ENCODE assay signal across 1 worm cellular context in the genomic region with DNA sequence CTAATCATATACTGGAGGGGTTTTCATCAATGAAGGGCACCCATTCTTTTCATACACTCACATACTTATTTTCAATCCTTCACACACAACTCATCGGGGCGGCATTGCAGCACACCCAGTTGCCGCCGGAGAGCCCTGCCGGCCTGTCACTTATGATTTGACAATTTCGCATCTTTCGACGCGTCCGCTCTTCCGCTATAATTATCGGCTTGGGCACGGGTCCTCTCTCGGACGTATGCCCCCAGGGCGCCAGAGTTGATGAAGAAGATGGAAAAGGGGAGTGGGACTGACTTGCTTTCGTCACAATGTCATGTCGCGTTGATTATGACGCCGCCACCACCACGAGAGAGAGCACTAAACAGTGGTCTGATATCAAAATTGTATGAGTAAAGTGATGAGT.
TF ChIP-seq lines count a peak whose summit lies in the region.

No protein-coding gene starts in this region.

TF ChIP-seq in whole organism, L4 larva, 104 proteins besides CTCF, POLR2A, EP300 and RAD21 (continued from another document):
- TF ChIP-seq mxl-3 (GFP tag; optimal IDR thresholded peaks at IDR 0.05; lab: Kevin White, UChicago) (no peak), hlh-30 (tag; optimal IDR thresholded peaks at IDR 0.05; lab: Kevin White, UChicago; ENCODE audit: insufficient read depth) (peak; percentile 16), unc-62 (GFP tag; optimal IDR thresholded peaks at IDR 0.05 in 1 of 2; lab: Kevin White, UChicago) (peak in 1 of 2 experiments; percentile 80), unc-62 (tag; optimal IDR thresholded peaks at IDR 0.05; lab: Kevin White, UChicago) (no peak), ceh-44 (GFP tag; IDR thresholded peaks at IDR 0.05; lab: Robert Waterston, UW) (no peak), mxl-2 (GFP tag; conservative IDR thresholded peaks at IDR 0.05; lab: Robert Waterston, UW) (no peak), F10B5.3 (tag; optimal IDR thresholded peaks at IDR 0.05; lab: Kevin White, UChicago) (no peak), zag-1 (tag; optimal IDR thresholded peaks at IDR 0.05; lab: Kevin White, UChicago) (no peak), nhr-237 (tag; optimal IDR thresholded peaks at IDR 0.05; lab: Kevin White, UChicago) (no peak), vab-7 (GFP tag; IDR thresholded peaks at IDR 0.05; lab: Robert Waterston, UW) (no peak), Y105C5A.15 (GFP tag; IDR thresholded peaks at IDR 0.05; lab: Robert Waterston, UW) (no peak), ama-1 (optimal IDR thresholded peaks at IDR 0.05; lab: Kevin White, UChicago) (no peak), ceh-32 (tag; optimal IDR thresholded peaks at IDR 0.05; lab: Kevin White, UChicago; ENCODE audit: poor library complexity) (no peak), daf-8 (GFP tag; IDR thresholded peaks at IDR 0.05; lab: Robert Waterston, UW) (no peak), nhr-111 (GFP tag; optimal IDR thresholded peaks at IDR 0.05; lab: Kevin White, UChicago) (no peak)
